Worm (Caenorhabditis elegans) whole organism, L2 larva: Measurements from ENCODE around the gene Y39A1A.24.

Experiments
- C34F6.9 ChIP-seq: fragments of 150-350 bp; optimal IDR thresholded peaks from 2 replicates; lab custom pipeline; 2014; ENCODE audit warnings: missing biosample characterization, missing genetic modification characterization
- F13H6.1 ChIP-seq: sonication (generic microtip); optimal IDR thresholded peaks from 2 replicates; lab custom pipeline; 2016; ENCODE audit warnings: missing genetic modification characterization, missing compliant biosample characterization
- Y55F3AM.14 ChIP-seq: fragments of 200-800 bp; sonication (Bioruptor generic); optimal IDR thresholded peaks from 2 replicates; lab custom pipeline; 2018; ENCODE audit warnings: mild to moderate bottlenecking, missing genetic modification characterization, missing compliant biosample characterization
- ZK546.5 ChIP-seq: sonication (generic microtip); optimal IDR thresholded peaks from 2 replicates; lab custom pipeline; 2017; ENCODE audit warnings: missing biosample characterization, missing genetic modification characterization
- alr-1 ChIP-seq: fragments of 150-350 bp; optimal IDR thresholded peaks from 2 replicates; lab custom pipeline; 2014; ENCODE audit warnings: missing biosample characterization, missing genetic modification characterization
- aly-2 ChIP-seq: fragments of 150-350 bp; optimal IDR thresholded peaks from 2 replicates; lab custom pipeline; 2014; ENCODE audit warnings: missing biosample characterization, missing genetic modification characterization
- ama-1 ChIP-seq: fragments of 150-350 bp; optimal IDR thresholded peaks from 2 replicates; lab custom pipeline; 2018; ENCODE audit warnings: inconsistent platforms
- blmp-1 ChIP-seq: sonication (generic microtip); optimal IDR thresholded peaks from 2 replicates; lab custom pipeline; 2017; ENCODE audit warnings: missing genetic modification characterization, mild to moderate bottlenecking, missing compliant biosample characterization, antibody characterized with exemption, moderate library complexity; ENCODE audit not compliant: insufficient read depth
- ceh-16 ChIP-seq: fragments of 150-350 bp; optimal IDR thresholded peaks from 2 replicates; lab custom pipeline; 2014; ENCODE audit warnings: missing biosample characterization, missing genetic modification characterization
- crh-2 ChIP-seq: sonication (generic microtip); optimal IDR thresholded peaks from 2 replicates; lab custom pipeline; 2017; ENCODE audit warnings: missing biosample characterization, missing genetic modification characterization
- dmd-4 ChIP-seq: sonication (generic microtip); optimal IDR thresholded peaks from 2 replicates; lab custom pipeline; 2017; ENCODE audit warnings: missing biosample characterization, missing genetic modification characterization
- egl-27 ChIP-seq: sonication (generic microtip); optimal IDR thresholded peaks from 3 replicates; lab custom pipeline; 2017; ENCODE audit warnings: missing biosample characterization, missing genetic modification reagents, missing genetic modification characterization
- elt-1 ChIP-seq: fragments of 150-350 bp; optimal IDR thresholded peaks from 2 replicates; lab custom pipeline; 2014; ENCODE audit warnings: missing biosample characterization, missing genetic modification characterization
- elt-3 ChIP-seq: sonication (generic microtip); optimal IDR thresholded peaks from 2 replicates; lab custom pipeline; 2017; ENCODE audit warnings: missing biosample characterization, missing genetic modification characterization
- fos-1 ChIP-seq: fragments of 150-350 bp; optimal IDR thresholded peaks from 2 replicates; lab custom pipeline; 2014; ENCODE audit warnings: missing biosample characterization, missing genetic modification characterization
- lin-11 ChIP-seq: fragments of 150-350 bp; sonication (generic microtip); optimal IDR thresholded peaks from 2 replicates; lab custom pipeline; 2014; ENCODE audit warnings: missing biosample characterization, missing genetic modification characterization, inconsistent platforms, mixed read lengths
- lin-13 ChIP-seq: fragments of 150-350 bp; optimal IDR thresholded peaks from 2 replicates; lab custom pipeline; 2014; ENCODE audit warnings: missing biosample characterization, missing genetic modification reagents, missing genetic modification characterization
- lin-39 ChIP-seq: fragments of 150-350 bp; optimal IDR thresholded peaks from 2 replicates; lab custom pipeline; 2014; ENCODE audit warnings: missing biosample characterization, missing genetic modification reagents, missing genetic modification characterization
- lsy-2 ChIP-seq, 2 experiments: fragments of 150-350 bp in 1 of 2; sonication (generic microtip) in 1 of 2; optimal IDR thresholded peaks; 2 replicates each; lab custom pipeline; 2014 to 2017; ENCODE audit warnings: missing biosample characterization in 2 of 2, missing genetic modification characterization in 2 of 2
- mab-5 ChIP-seq: fragments of 150-350 bp; optimal IDR thresholded peaks from 2 replicates; lab custom pipeline; 2014; ENCODE audit warnings: missing biosample characterization, missing genetic modification characterization
- mbf-1 ChIP-seq: sonication (generic microtip); optimal IDR thresholded peaks from 2 replicates; lab custom pipeline; 2017; ENCODE audit warnings: missing biosample characterization, missing genetic modification characterization
- mdl-1 ChIP-seq, 2 experiments: fragments of 150-350 bp in 1 of 2; sonication (generic microtip) in 1 of 2; optimal IDR thresholded peaks; 2 replicates each; lab custom pipeline; 2017; ENCODE audit warnings: missing biosample characterization in 2 of 2, missing genetic modification characterization in 2 of 2
- nhr-10 ChIP-seq: sonication (generic microtip); optimal IDR thresholded peaks from 2 replicates; lab custom pipeline; 2017; ENCODE audit warnings: missing biosample characterization, missing genetic modification characterization
- nhr-11 ChIP-seq: fragments of 150-350 bp; optimal IDR thresholded peaks from 2 replicates; lab custom pipeline; 2014; ENCODE audit warnings: missing biosample characterization, missing genetic modification characterization
- nhr-12 ChIP-seq: fragments of 150-350 bp; optimal IDR thresholded peaks from 2 replicates; lab custom pipeline; 2014; ENCODE audit warnings: missing biosample characterization, missing genetic modification characterization
- nhr-129 ChIP-seq: fragments of 150-350 bp; optimal IDR thresholded peaks from 2 replicates; lab custom pipeline; 2014; ENCODE audit warnings: missing biosample characterization, missing genetic modification characterization
- nhr-21 ChIP-seq: fragments of 150-350 bp; optimal IDR thresholded peaks from 2 replicates; lab custom pipeline; 2014; ENCODE audit warnings: missing biosample characterization, missing genetic modification characterization
- nhr-23 ChIP-seq: fragments of 150-350 bp; optimal IDR thresholded peaks from 2 replicates; lab custom pipeline; 2014; ENCODE audit warnings: missing biosample characterization, missing genetic modification reagents, missing genetic modification characterization
- nhr-237 ChIP-seq: fragments of 150-350 bp; optimal IDR thresholded peaks from 2 replicates; lab custom pipeline; 2014; ENCODE audit warnings: missing biosample characterization, missing genetic modification characterization
- nhr-25 ChIP-seq: fragments of 150-350 bp; sonication (generic microtip); optimal IDR thresholded peaks from 3 replicates; lab custom pipeline; 2014; ENCODE audit warnings: missing biosample characterization, missing genetic modification characterization
- nhr-6 ChIP-seq: fragments of 150-350 bp; optimal IDR thresholded peaks from 2 replicates; lab custom pipeline; 2014; ENCODE audit warnings: missing biosample characterization, missing genetic modification characterization
- nhr-77 ChIP-seq: fragments of 150-350 bp; optimal IDR thresholded peaks from 2 replicates; lab custom pipeline; 2014; ENCODE audit warnings: missing biosample characterization, missing genetic modification characterization
- peb-1 ChIP-seq: fragments of 150-350 bp; optimal IDR thresholded peaks from 2 replicates; lab custom pipeline; 2014; ENCODE audit warnings: missing biosample characterization, missing genetic modification characterization
- sem-4 ChIP-seq: fragments of 150-350 bp; optimal IDR thresholded peaks from 2 replicates; lab custom pipeline; 2014; ENCODE audit warnings: missing biosample characterization, missing genetic modification reagents, missing genetic modification characterization
- sma-9 ChIP-seq, 2 experiments: fragments of 150-350 bp in 1 of 2; sonication (generic microtip) in 1 of 2; optimal IDR thresholded peaks; 2 replicates each; lab custom pipeline; 2014 to 2016; ENCODE audit warnings: missing genetic modification characterization in 2 of 2, mild to moderate bottlenecking in 1 of 2, missing biosample characterization in 1 of 2, missing compliant biosample characterization in 1 of 2, missing genetic modification reagents in 1 of 2, moderate library complexity in 1 of 2
- snpc-4 ChIP-seq: fragments of 150-350 bp; optimal IDR thresholded peaks from 2 replicates; lab custom pipeline; 2014; ENCODE audit warnings: missing biosample characterization, missing genetic modification characterization
- unc-55 ChIP-seq: fragments of 150-350 bp; sonication (generic microtip); optimal IDR thresholded peaks from 3 replicates; lab custom pipeline; 2014; ENCODE audit warnings: missing biosample characterization, missing genetic modification reagents, missing genetic modification characterization
- unc-62 ChIP-seq: fragments of 150-350 bp; optimal IDR thresholded peaks from 2 replicates; lab custom pipeline; 2014; ENCODE audit warnings: missing biosample characterization, missing genetic modification reagents, missing genetic modification characterization
- ztf-1 ChIP-seq: fragments of 200-800 bp; sonication (Bioruptor generic); conservative IDR thresholded peaks from 2 replicates; pipeline ENCODE4 v1.3.6; 2022; ENCODE audit warnings: missing genetic modification characterization, missing compliant biosample characterization
- ztf-11 ChIP-seq: sonication (generic microtip); optimal IDR thresholded peaks from 2 replicates; lab custom pipeline; 2017; ENCODE audit warnings: missing biosample characterization, missing genetic modification characterization
- ztf-4 ChIP-seq: fragments of 150-350 bp; optimal IDR thresholded peaks from 2 replicates; lab custom pipeline; 2014; ENCODE audit warnings: missing biosample characterization, missing genetic modification characterization

Gene Y39A1A.24

ce11 chrIII:10629043-10629442 is 16.6 kb downstream of the Y39A1A.24 start, which contains the start of gene swt-4:
swt-4 (minus strand) TSS chrIII:10629143.
- TF ChIP-seq ztf-11 (tag; lab: Kevin White, UChicago) (no peak), sma-9 (GFP tag; optimal IDR thresholded peaks at IDR 0.05; lab: Kevin White, UChicago) (no peak), sma-9 (tag; optimal IDR thresholded peaks at IDR 0.05; lab: Kevin White, UChicago) (no peak), nhr-237 (tag; lab: Kevin White, UChicago) (no peak), ztf-1 (GFP tag; lab: Robert Waterston, UW) (no peak), nhr-12 (tag; lab: Kevin White, UChicago) (no peak), nhr-21 (tag; lab: Kevin White, UChicago) (no peak), snpc-4 (tag; lab: Kevin White, UChicago) (no peak), blmp-1 (tag; lab: Kevin White, UChicago) (no peak), dmd-4 (tag; lab: Kevin White, UChicago) (no peak), C34F6.9 (tag; lab: Kevin White, UChicago) (no peak)

ce11 chrIII:10629795-10630194 is 17.4 kb downstream of the Y39A1A.24 start:
- TF ChIP-seq crh-2 (tag; lab: Kevin White, UChicago) = peak; percentile 5
- peak; percentile 42 for TF ChIP-seq lin-39 (tag; lab: Kevin White, UChicago)
- no peak for TF ChIP-seq sem-4
- no peak for TF ChIP-seq elt-1 (tag; lab: Kevin White, UChicago)

ce11 chrIII:10631870-10632509 is 19.6 kb downstream of the Y39A1A.24 start:
- TF ChIP-seq nhr-25 (tag; lab: Kevin White, UChicago) (peak; percentile 27), mab-5 (tag; lab: Kevin White, UChicago) (peak; percentile 51), alr-1 (tag; lab: Kevin White, UChicago) (no peak), nhr-237 (tag; lab: Kevin White, UChicago) (no peak), elt-3 (tag; lab: Kevin White, UChicago) (no peak)

ce11 chrIII:10632590-10633402 is 20.4 kb downstream of the Y39A1A.24 start, which contains the start of gene Y39A1A.10:
Y39A1A.10 (plus strand) TSS chrIII:10632728.
- TF ChIP-seq Y55F3AM.14 (GFP tag; lab: Kevin White, UChicago) = no peak
- TF ChIP-seq lsy-2 (tag; optimal IDR thresholded peaks at IDR 0.05; lab: Kevin White, UChicago) = peak in 1 of 2 experiments; percentile 54
- TF ChIP-seq C34F6.9 (tag; lab: Kevin White, UChicago) = peak; percentile 48
- TF ChIP-seq nhr-23 (tag; lab: Kevin White, UChicago) = no peak
- TF ChIP-seq mbf-1 (tag; lab: Kevin White, UChicago) = no peak
- no peak for TF ChIP-seq elt-1 (tag; lab: Kevin White, UChicago)
- no peak for TF ChIP-seq unc-55 (GFP tag; lab: Kevin White, UChicago)
- no peak for TF ChIP-seq dmd-4 (tag; lab: Kevin White, UChicago)
- TF ChIP-seq aly-2 = no peak
- TF ChIP-seq nhr-11 (tag; lab: Kevin White, UChicago) = no peak
- TF ChIP-seq nhr-6 (tag; lab: Kevin White, UChicago) = no peak
- peak; percentile 44 for TF ChIP-seq F13H6.1 (tag; lab: Kevin White, UChicago)
- TF ChIP-seq sma-9 (GFP tag; optimal IDR thresholded peaks at IDR 0.05; lab: Kevin White, UChicago) = peak; percentile 61
- TF ChIP-seq sma-9 (tag; optimal IDR thresholded peaks at IDR 0.05; lab: Kevin White, UChicago) = no peak
- no peak for TF ChIP-seq unc-62 (GFP tag; lab: Kevin White, UChicago)
- peak in 1 of 2 experiments; percentile 77 for TF ChIP-seq mdl-1 (tag; optimal IDR thresholded peaks at IDR 0.05; lab: Kevin White, UChicago)
- no peak for TF ChIP-seq ama-1 (lab: Kevin White, UChicago)
- no peak for TF ChIP-seq alr-1 (tag; lab: Kevin White, UChicago)
- TF ChIP-seq peb-1 (tag; lab: Kevin White, UChicago) = no peak
- no peak for TF ChIP-seq snpc-4 (tag; lab: Kevin White, UChicago)
- no peak for TF ChIP-seq ztf-4 (tag; lab: Kevin White, UChicago)
- no peak for TF ChIP-seq ZK546.5
- TF ChIP-seq nhr-129 (tag; lab: Kevin White, UChicago) = peak; percentile 12
- no peak for TF ChIP-seq nhr-77 (tag; lab: Kevin White, UChicago)
- no peak for TF ChIP-seq nhr-237 (tag; lab: Kevin White, UChicago)
- TF ChIP-seq ceh-16 = no peak
- no peak for TF ChIP-seq sem-4
- no peak for TF ChIP-seq nhr-10 (tag; lab: Kevin White, UChicago)
- no peak for TF ChIP-seq lin-13 (GFP tag; lab: Kevin White, UChicago)
- peak; percentile 28 for TF ChIP-seq fos-1 (tag; lab: Kevin White, UChicago)
- TF ChIP-seq nhr-21 (tag; lab: Kevin White, UChicago) = no peak
- no peak for TF ChIP-seq lin-39 (tag; lab: Kevin White, UChicago)
- no peak for TF ChIP-seq egl-27 (tag; lab: Kevin White, UChicago)
- TF ChIP-seq lin-11 (tag; lab: Kevin White, UChicago) = peak; percentile 25
- no peak for TF ChIP-seq mab-5 (tag; lab: Kevin White, UChicago)
- TF ChIP-seq ztf-1 (GFP tag; lab: Robert Waterston, UW) = no peak
- TF ChIP-seq crh-2 (tag; lab: Kevin White, UChicago) = peak; percentile 28
- TF ChIP-seq nhr-25 (tag; lab: Kevin White, UChicago) = peak; percentile 44
- TF ChIP-seq blmp-1 (tag; lab: Kevin White, UChicago) = no peak
